Worm (Caenorhabditis elegans) whole organism, mixed stage, embryonic: ENCODE data around the gene smu-2.

Experiments used
- M03D4.4 ChIP-seq: sonication (generic microtip); optimal IDR thresholded peaks from 2 replicates; lab custom pipeline; 2017; ENCODE audit warnings: mild to moderate bottlenecking, missing genetic modification characterization, missing compliant biosample characterization
- bed-3 ChIP-seq: fragments of 200-800 bp; sonication (Bioruptor generic); optimal IDR thresholded peaks from 3 replicates; lab custom pipeline; 2018; ENCODE audit warnings: mild to moderate bottlenecking, missing genetic modification characterization, moderate library complexity, missing compliant biosample characterization
- blmp-1 ChIP-seq: fragments of 150-350 bp; optimal IDR thresholded peaks from 2 replicates; lab custom pipeline; 2014; ENCODE audit warnings: missing biosample characterization, missing genetic modification characterization
- ceh-39 ChIP-seq: fragments of 150-350 bp; optimal IDR thresholded peaks from 2 replicates; lab custom pipeline; 2014; ENCODE audit warnings: missing biosample characterization, missing genetic modification characterization
- ceh-43 ChIP-seq: fragments of 200-800 bp; sonication (Bioruptor generic); optimal IDR thresholded peaks from 2 replicates; lab custom pipeline; 2018; ENCODE audit warnings: mild to moderate bottlenecking, missing genetic modification characterization, moderate library complexity, missing compliant biosample characterization
- ceh-83 ChIP-seq: fragments of 200-800 bp; sonication (Bioruptor generic); optimal IDR thresholded peaks from 2 replicates; lab custom pipeline; 2018; ENCODE audit warnings: mild to moderate bottlenecking, missing genetic modification characterization, missing compliant biosample characterization
- ces-1 ChIP-seq: fragments of 150-350 bp; optimal IDR thresholded peaks from 2 replicates; lab custom pipeline; 2014; ENCODE audit warnings: missing biosample characterization, missing genetic modification reagents, missing genetic modification characterization
- cnd-1 ChIP-seq: fragments of 200-800 bp; sonication (Bioruptor generic); optimal IDR thresholded peaks from 2 replicates; lab custom pipeline; 2018; ENCODE audit warnings: mild to moderate bottlenecking, missing genetic modification characterization, missing compliant biosample characterization
- drap-1 ChIP-seq: fragments of 200-800 bp; sonication (Bioruptor generic); optimal IDR thresholded peaks from 3 replicates; lab custom pipeline; 2018; ENCODE audit warnings: mild to moderate bottlenecking, missing genetic modification characterization, missing compliant biosample characterization
- elt-1 ChIP-seq: sonication (generic microtip); optimal IDR thresholded peaks from 2 replicates; lab custom pipeline; 2017; ENCODE audit warnings: missing genetic modification characterization, mild to moderate bottlenecking, missing compliant biosample characterization, antibody characterized with exemption, moderate library complexity, borderline replicate concordance; ENCODE audit not compliant: insufficient read depth
- elt-3 ChIP-seq: fragments of 150-350 bp; optimal IDR thresholded peaks from 2 replicates; lab custom pipeline; 2014; ENCODE audit warnings: missing biosample characterization, missing genetic modification characterization
- flh-1 ChIP-seq: fragments of 200-800 bp; sonication (Bioruptor generic); optimal IDR thresholded peaks from 2 replicates; lab custom pipeline; 2018; ENCODE audit warnings: mild to moderate bottlenecking, missing genetic modification characterization, moderate library complexity, missing compliant biosample characterization
- ham-2 ChIP-seq: fragments of 200-800 bp; sonication (Bioruptor generic); optimal IDR thresholded peaks from 2 replicates; lab custom pipeline; 2018; ENCODE audit warnings: mild to moderate bottlenecking, missing genetic modification characterization, missing compliant biosample characterization
- hlh-1 ChIP-seq: fragments of 150-350 bp; optimal IDR thresholded peaks from 2 replicates; lab custom pipeline; 2014; ENCODE audit warnings: missing biosample characterization, missing genetic modification reagents, missing genetic modification characterization
- lin-13 ChIP-seq: fragments of 150-350 bp; optimal IDR thresholded peaks from 2 replicates; lab custom pipeline; 2014; ENCODE audit warnings: missing biosample characterization, missing genetic modification characterization
- lin-32 ChIP-seq: fragments of 200-800 bp; sonication (Bioruptor generic); optimal IDR thresholded peaks from 2 replicates; lab custom pipeline; 2018; ENCODE audit warnings: mild to moderate bottlenecking, missing genetic modification characterization, missing compliant biosample characterization
- mab-5 ChIP-seq: fragments of 150-350 bp; optimal IDR thresholded peaks from 2 replicates; lab custom pipeline; 2014; ENCODE audit warnings: missing biosample characterization, missing genetic modification characterization
- mep-1 ChIP-seq: fragments of 150-350 bp; optimal IDR thresholded peaks from 2 replicates; lab custom pipeline; 2017; ENCODE audit warnings: missing biosample characterization, missing genetic modification reagents, missing genetic modification characterization, inconsistent platforms
- mls-2 ChIP-seq: sonication (generic microtip); optimal IDR thresholded peaks from 2 replicates; lab custom pipeline; 2016; ENCODE audit warnings: mild to moderate bottlenecking, missing genetic modification characterization, moderate library complexity, missing compliant biosample characterization
- nhr-12 ChIP-seq: fragments of 150-350 bp; optimal IDR thresholded peaks from 2 replicates; lab custom pipeline; 2014; ENCODE audit warnings: missing biosample characterization, missing genetic modification characterization
- nhr-2 ChIP-seq: fragments of 150-350 bp; optimal IDR thresholded peaks from 2 replicates; lab custom pipeline; 2014; ENCODE audit warnings: missing biosample characterization, missing genetic modification characterization
- nhr-237 ChIP-seq: fragments of 150-350 bp; optimal IDR thresholded peaks from 2 replicates; lab custom pipeline; 2014; ENCODE audit warnings: missing biosample characterization, missing genetic modification characterization
- nhr-28 ChIP-seq: fragments of 150-350 bp; optimal IDR thresholded peaks from 2 replicates; lab custom pipeline; 2014; ENCODE audit warnings: missing biosample characterization, missing genetic modification characterization
- nhr-76 ChIP-seq: sonication (generic microtip); optimal IDR thresholded peaks from 2 replicates; lab custom pipeline; 2017; ENCODE audit warnings: missing biosample characterization, missing genetic modification characterization
- pha-4 ChIP-seq: fragments of 150-350 bp; optimal IDR thresholded peaks from 2 replicates; lab custom pipeline; 2018; ENCODE audit warnings: missing biosample characterization, missing genetic modification reagents, missing genetic modification characterization
- sem-2 ChIP-seq: fragments of 200-800 bp; sonication (Bioruptor generic); optimal IDR thresholded peaks from 2 replicates; lab custom pipeline; 2018; ENCODE audit warnings: mild to moderate bottlenecking, missing genetic modification characterization, missing compliant biosample characterization
- snpc-4 ChIP-seq: fragments of 150-350 bp; optimal IDR thresholded peaks from 2 replicates; lab custom pipeline; 2014; ENCODE audit warnings: missing biosample characterization, missing genetic modification characterization
- sptf-1 ChIP-seq: sonication (generic microtip); optimal IDR thresholded peaks from 2 replicates; lab custom pipeline; 2017; ENCODE audit warnings: mild to moderate bottlenecking, missing genetic modification characterization, moderate library complexity, missing compliant biosample characterization
- tbx-8 ChIP-seq: fragments of 200-800 bp; sonication (Bioruptor generic); optimal IDR thresholded peaks from 2 replicates; lab custom pipeline; 2018; ENCODE audit warnings: mild to moderate bottlenecking, missing genetic modification characterization, moderate library complexity, missing compliant biosample characterization
- unc-120 ChIP-seq: sonication (generic microtip); optimal IDR thresholded peaks from 2 replicates; lab custom pipeline; 2017; ENCODE audit warnings: missing genetic modification characterization, missing compliant biosample characterization; ENCODE audit not compliant: poor library complexity, severe bottlenecking
- unc-62 ChIP-seq: fragments of 150-350 bp; optimal IDR thresholded peaks from 2 replicates; lab custom pipeline; 2014; ENCODE audit warnings: missing biosample characterization, missing genetic modification reagents, missing genetic modification characterization
- ztf-11 ChIP-seq: fragments of 150-350 bp; optimal IDR thresholded peaks from 2 replicates; lab custom pipeline; 2014; ENCODE audit warnings: missing biosample characterization, missing genetic modification characterization

Gene smu-2

ce11 chrII:3440641-3440926, 41.6 kb upstream of the smu-2 start, which contains the start of gene C16C8.17:
C16C8.17 (plus strand) TSS chrII:3440827.
- TF ChIP-seq ceh-43 (GFP tag; lab: Kevin White, UChicago) (no peak), snpc-4 (tag; lab: Kevin White, UChicago) (no peak), nhr-76 (tag; lab: Kevin White, UChicago) (no peak), elt-1 (tag; lab: Kevin White, UChicago) (no peak), nhr-2 (tag; lab: Kevin White, UChicago) (no peak), elt-3 (tag; lab: Kevin White, UChicago) (no peak), mep-1 (tag; lab: Kevin White, UChicago) (no peak), bed-3 (GFP tag; lab: Kevin White, UChicago) (no peak), nhr-12 (tag; lab: Kevin White, UChicago) (no peak), ceh-83 (GFP tag; lab: Kevin White, UChicago) (no peak), nhr-28 (tag; lab: Kevin White, UChicago) (no peak), sptf-1 (tag; lab: Kevin White, UChicago) (no peak), hlh-1 (tag; lab: Kevin White, UChicago) (no peak), flh-1 (GFP tag; lab: Kevin White, UChicago) (no peak)

DNA sequence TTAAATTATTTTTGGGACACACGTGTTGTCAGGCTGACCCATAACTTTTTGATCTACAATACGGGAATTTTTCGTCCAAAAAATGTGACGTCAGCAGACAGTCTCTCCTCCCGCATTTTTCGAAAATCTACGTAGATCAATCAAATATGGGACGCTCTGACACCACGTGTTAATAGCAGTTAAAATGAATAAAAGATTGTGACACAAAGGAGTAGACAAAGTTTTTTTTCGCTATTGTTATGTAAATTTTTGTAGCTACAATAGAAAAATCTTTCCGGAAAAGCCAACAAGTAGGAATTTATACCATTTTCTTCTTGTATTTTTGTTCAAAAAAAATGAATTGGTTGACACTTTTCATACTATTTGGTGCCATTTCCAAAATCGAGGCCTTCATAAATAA, 40.8 kb upstream of the smu-2 start, which contains the start of gene C16C8.27:
C16C8.27 (plus strand) TSS at position 301 of the 400 bp plus-strand sequence.
- TF ChIP-seq tbx-8 (GFP tag; lab: Kevin White, UChicago) (no peak), nhr-237 (tag; lab: Kevin White, UChicago) (no peak), ces-1 (GFP tag; lab: Kevin White, UChicago) (no peak), unc-120 (tag; lab: Kevin White, UChicago) (no peak), cnd-1 (no peak), nhr-2 (tag; lab: Kevin White, UChicago) (no peak), pha-4 (no peak), sptf-1 (tag; lab: Kevin White, UChicago) (no peak), sem-2 (GFP tag; lab: Kevin White, UChicago) (no peak), ham-2 (no peak), mab-5 (no peak), blmp-1 (tag; lab: Kevin White, UChicago) (no peak), ceh-83 (GFP tag; lab: Kevin White, UChicago) (no peak), flh-1 (GFP tag; lab: Kevin White, UChicago) (no peak), nhr-12 (tag; lab: Kevin White, UChicago) (no peak), snpc-4 (tag; lab: Kevin White, UChicago) (no peak)

- TF ChIP-seq mep-1 (tag; lab: Kevin White, UChicago) (no peak), ceh-43 (GFP tag; lab: Kevin White, UChicago) (no peak), ham-2 (no peak), unc-120 (tag; lab: Kevin White, UChicago) (no peak), lin-13 (no peak), sptf-1 (tag; lab: Kevin White, UChicago) (no peak), ces-1 (GFP tag; lab: Kevin White, UChicago) (no peak), drap-1 (GFP tag; lab: Kevin White, UChicago) (no peak), sem-2 (GFP tag; lab: Kevin White, UChicago) (no peak), cnd-1 (no peak), mls-2 (no peak), nhr-2 (tag; lab: Kevin White, UChicago) (no peak), blmp-1 (tag; lab: Kevin White, UChicago) (no peak), unc-62 (no peak), snpc-4 (tag; lab: Kevin White, UChicago) (no peak), nhr-237 (tag; lab: Kevin White, UChicago) (no peak)
- TF ChIP-seq, all 35 proteins: peak for 0
Observed at ce11 chrII:3443154-3443553, 39.1 kb upstream of the smu-2 start, which contains the start of gene C16C8.22. C16C8.22 (minus strand) TSS chrII:3443254.

- TF ChIP-seq ztf-11 (tag; lab: Kevin White, UChicago) (no peak), unc-120 (tag; lab: Kevin White, UChicago) (no peak), sem-2 (GFP tag; lab: Kevin White, UChicago) (no peak), mls-2 (no peak), hlh-1 (tag; lab: Kevin White, UChicago) (no peak), lin-32 (no peak), elt-3 (tag; lab: Kevin White, UChicago) (no peak), ceh-39 (tag; lab: Kevin White, UChicago) (no peak), sptf-1 (tag; lab: Kevin White, UChicago) (no peak), elt-1 (tag; lab: Kevin White, UChicago) (no peak), bed-3 (GFP tag; lab: Kevin White, UChicago) (no peak), ceh-83 (GFP tag; lab: Kevin White, UChicago) (no peak), lin-13 (no peak), nhr-2 (tag; lab: Kevin White, UChicago) (no peak), blmp-1 (tag; lab: Kevin White, UChicago) (no peak), nhr-76 (tag; lab: Kevin White, UChicago) (no peak), mab-5 (no peak), flh-1 (GFP tag; lab: Kevin White, UChicago) (no peak), M03D4.4 (tag; lab: Kevin White, UChicago) (no peak), snpc-4 (tag; lab: Kevin White, UChicago) (no peak)
Observed at ce11 chrII:3444280-3444679, 37.9 kb upstream of the smu-2 start, which contains the start of gene C16C8.4. C16C8.4 (minus strand) TSS chrII:3444380.
